Worm (Caenorhabditis elegans): ENCODE data around the gene K07E3.1.

ce11 chrX:8084669-8085068 is 25.6 kb upstream of the K07E3.1 start:
- TF ChIP-seq ztf-4 (tag; optimal IDR thresholded peaks at IDR 0.05) (no peak), ceh-82 (tag; optimal IDR thresholded peaks at IDR 0.05) (no peak), nhr-237 (tag; optimal IDR thresholded peaks at IDR 0.05) (no peak), snpc-4 (tag; optimal IDR thresholded peaks at IDR 0.05) (no peak), nhr-12 (tag; optimal IDR thresholded peaks at IDR 0.05) (no peak), nhr-11 (tag; optimal IDR thresholded peaks at IDR 0.05) (no peak), unc-39 (tag; optimal IDR thresholded peaks at IDR 0.05) (no peak), elt-1 (tag; optimal IDR thresholded peaks at IDR 0.05) (no peak), nhr-25 (tag; optimal IDR thresholded peaks at IDR 0.05) (no peak), unc-55 (GFP tag; optimal IDR thresholded peaks at IDR 0.05) (no peak), aly-2 (tag; optimal IDR thresholded peaks at IDR 0.05) (no peak), nhr-23 (tag; optimal IDR thresholded peaks at IDR 0.05) (no peak), F13H6.1 (tag; optimal IDR thresholded peaks at IDR 0.05) (no peak)

All from whole organism, L2 larva.